Comparison of ENCODE assay signal across 3 fruit fly cellular contexts in the genomic region with DNA sequence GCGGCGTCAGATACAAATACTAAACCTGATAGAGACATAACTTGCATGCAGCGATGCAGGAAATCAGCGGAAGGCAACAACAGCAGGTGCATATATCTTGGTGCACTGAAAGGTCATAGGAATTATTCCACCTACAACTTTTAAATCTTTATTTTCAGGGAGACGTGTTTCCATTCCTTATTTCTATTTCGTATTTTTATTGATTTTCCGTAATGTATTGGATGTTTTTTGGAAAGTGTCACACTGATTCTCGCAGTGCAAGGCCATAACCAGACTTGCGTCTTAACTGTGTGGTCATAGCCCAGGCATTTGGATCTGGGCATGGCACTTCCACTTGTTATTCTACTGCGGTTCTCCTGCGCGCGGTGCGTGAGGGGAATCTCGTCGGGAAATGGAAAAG.
TF ChIP-seq lines count a peak whose summit lies in the region.

No protein-coding gene starts in this region.

- TF ChIP-seq CTCF in whole organism, embryonic (GFP tag; optimal IDR thresholded peaks at IDR 0.05; lab: Kevin White, UChicago), result no peak

TF ChIP-seq in whole organism, embryonic, 481 proteins besides CTCF, POLR2A, EP300 and RAD21:
- 0 out of 3 replicates have a peak, but pooled peaks have one; percentile 35 for TF ChIP-seq CG11456 (GFP tag; IDR thresholded peaks at IDR 0.05; lab: Robert Waterston, UW)
- no peak for TF ChIP-seq lab (GFP tag; optimal IDR thresholded peaks at IDR 0.05; lab: Kevin White, UChicago)
- TF ChIP-seq bsh (GFP tag; optimal IDR thresholded peaks at IDR 0.05; lab: Kevin White, UChicago), result peak in 1 of 2 experiments; percentile 67
- no peak for TF ChIP-seq Elba2 (GFP tag; optimal IDR thresholded peaks at IDR 0.05; lab: Kevin White, UChicago)
- TF ChIP-seq sqz (GFP tag; optimal IDR thresholded peaks at IDR 0.05; lab: Kevin White, UChicago), result no peak
- no peak for TF ChIP-seq CG11560 (tag; IDR thresholded peaks at IDR 0.05; lab: Robert Waterston, UW)
- TF ChIP-seq nmo (GFP tag; optimal IDR thresholded peaks at IDR 0.05; lab: Kevin White, UChicago), result no peak
- TF ChIP-seq Hr78 (GFP tag; optimal IDR thresholded peaks at IDR 0.05; lab: Kevin White, UChicago), result no peak
- TF ChIP-seq Drgx (GFP tag; IDR thresholded peaks at IDR 0.05; lab: Robert Waterston, UW), result peak; percentile 81
- no peak for TF ChIP-seq Asciz (GFP tag; optimal IDR thresholded peaks at IDR 0.05; lab: Kevin White, UChicago)
- TF ChIP-seq CG12942 (GFP tag; optimal IDR thresholded peaks at IDR 0.05; lab: Kevin White, UChicago), result no peak
- no peak for TF ChIP-seq Pdp1 (GFP tag; optimal IDR thresholded peaks at IDR 0.05; lab: Kevin White, UChicago)
- TF ChIP-seq so (GFP tag; IDR thresholded peaks at IDR 0.05; lab: Robert Waterston, UW), result no peak
- TF ChIP-seq Blimp-1 (GFP tag; optimal IDR thresholded peaks at IDR 0.05; lab: Kevin White, UChicago), result peak; percentile 21
- no peak for TF ChIP-seq CG4854 (GFP tag; optimal IDR thresholded peaks at IDR 0.05; lab: Kevin White, UChicago)
- TF ChIP-seq CG16779 (GFP tag; IDR thresholded peaks at IDR 0.05; lab: Robert Waterston, UW), result no peak
- TF ChIP-seq psq (GFP tag; optimal IDR thresholded peaks at IDR 0.05; lab: Kevin White, UChicago), result no peak
- TF ChIP-seq Trl (optimal IDR thresholded peaks at IDR 0.05; lab: Kevin White, UChicago), result no peak
- TF ChIP-seq Trl (GFP tag; optimal IDR thresholded peaks at IDR 0.05; lab: Kevin White, UChicago), result no peak
- peak; percentile 15 for TF ChIP-seq CG2712 (tag; optimal IDR thresholded peaks at IDR 0.05; lab: Kevin White, UChicago)
- TF ChIP-seq B-H2 (GFP tag; optimal IDR thresholded peaks at IDR 0.05; lab: Kevin White, UChicago), result no peak
- peak; percentile 6; the same call in 1 of the 2 replicates for TF ChIP-seq CG6689 (GFP tag; IDR thresholded peaks at IDR 0.05; lab: Robert Waterston, UW)
- no peak for TF ChIP-seq CG4404 (GFP tag; IDR thresholded peaks at IDR 0.05; lab: Robert Waterston, UW)
- TF ChIP-seq CG3847 (GFP tag; IDR thresholded peaks at IDR 0.05; lab: Robert Waterston, UW), result no peak
TF ChIP-seq in whole organism, embryonic: peak in this region for 6.

TF ChIP-seq in whole organism, prepupa, 60 proteins besides CTCF, POLR2A, EP300 and RAD21 (continues in another document):
- TF ChIP-seq fkh (GFP tag; optimal IDR thresholded peaks at IDR 0.05; lab: Kevin White, UChicago), result no peak
- peak; percentile 66 for TF ChIP-seq CG6808 (GFP tag; optimal IDR thresholded peaks at IDR 0.05; lab: Kevin White, UChicago)
- TF ChIP-seq CG7368 (GFP tag; optimal IDR thresholded peaks at IDR 0.05; lab: Kevin White, UChicago), result peak; percentile 49
- peak; percentile 83 for TF ChIP-seq CG10631 (GFP tag; optimal IDR thresholded peaks at IDR 0.05; lab: Kevin White, UChicago)
- peak; percentile 75 for TF ChIP-seq achi (GFP tag; optimal IDR thresholded peaks at IDR 0.05; lab: Kevin White, UChicago)
- TF ChIP-seq CG6163 (GFP tag; IDR thresholded peaks at IDR 0.05; lab: Robert Waterston, UW), result peak; percentile 91
- peak; percentile 58 for TF ChIP-seq svp (GFP tag; lab: Kevin White, UChicago)
- TF ChIP-seq esn (GFP tag; optimal IDR thresholded peaks at IDR 0.05; lab: Kevin White, UChicago), result no peak
- TF ChIP-seq Ets21C (GFP tag; optimal IDR thresholded peaks at IDR 0.05; lab: Kevin White, UChicago), result no peak
- TF ChIP-seq CG8319 (GFP tag; optimal IDR thresholded peaks at IDR 0.05; lab: Kevin White, UChicago), result no peak
- peak; percentile 85 for TF ChIP-seq CG15336 (GFP tag; IDR thresholded peaks at IDR 0.05; lab: Robert Waterston, UW)
- no peak for TF ChIP-seq CG31627 (GFP tag; optimal IDR thresholded peaks at IDR 0.05; lab: Kevin White, UChicago)
- TF ChIP-seq Met (GFP tag; optimal IDR thresholded peaks at IDR 0.05; lab: Kevin White, UChicago), result no peak
- TF ChIP-seq CG6792 (GFP tag; optimal IDR thresholded peaks at IDR 0.05; lab: Kevin White, UChicago), result peak; percentile 63
- TF ChIP-seq spab (GFP tag; optimal IDR thresholded peaks at IDR 0.05; lab: Kevin White, UChicago), result peak; percentile 58
- no peak for TF ChIP-seq vri (GFP tag; optimal IDR thresholded peaks at IDR 0.05; lab: Kevin White, UChicago)
- TF ChIP-seq CG8119 (GFP tag; IDR thresholded peaks at IDR 0.05; lab: Robert Waterston, UW), result peak; percentile 89
- peak; percentile 81 for TF ChIP-seq CG3919 (GFP tag; optimal IDR thresholded peaks at IDR 0.05; lab: Kevin White, UChicago)
- no peak for TF ChIP-seq lz (GFP tag; optimal IDR thresholded peaks at IDR 0.05; lab: Kevin White, UChicago)
- peak; percentile 62 for TF ChIP-seq acj6 (GFP tag; optimal IDR thresholded peaks at IDR 0.05; lab: Kevin White, UChicago)
- TF ChIP-seq Gug (GFP tag; IDR thresholded peaks at IDR 0.05; lab: Robert Waterston, UW), result peak; percentile 87
- peak; percentile 20 for TF ChIP-seq cyc (GFP tag; optimal IDR thresholded peaks at IDR 0.05; lab: Kevin White, UChicago)
- TF ChIP-seq CG9139 (GFP tag; optimal IDR thresholded peaks at IDR 0.05; lab: Kevin White, UChicago), result no peak
- TF ChIP-seq CG6854 (GFP tag; optimal IDR thresholded peaks at IDR 0.05; lab: Kevin White, UChicago), result no peak
- TF ChIP-seq OdsH (GFP tag; optimal IDR thresholded peaks at IDR 0.05; lab: Kevin White, UChicago), result peak; percentile 61
- peak; percentile 87 for TF ChIP-seq Eip78C (GFP tag; lab: Kevin White, UChicago)
- peak; percentile 55 for TF ChIP-seq net (GFP tag; optimal IDR thresholded peaks at IDR 0.05; lab: Kevin White, UChicago)
- peak; percentile 58 for TF ChIP-seq CG4318 (GFP tag; optimal IDR thresholded peaks at IDR 0.05; lab: Kevin White, UChicago)
- peak; percentile 73 for TF ChIP-seq Sox14 (GFP tag; optimal IDR thresholded peaks at IDR 0.05; lab: Kevin White, UChicago)
- TF ChIP-seq Smox (GFP tag; optimal IDR thresholded peaks at IDR 0.05; lab: Kevin White, UChicago), result no peak
- no peak for TF ChIP-seq dsx (GFP tag; optimal IDR thresholded peaks at IDR 0.05; lab: Kevin White, UChicago; ENCODE audit: poor library complexity, severe bottlenecking)
- TF ChIP-seq CG11294 (GFP tag; IDR thresholded peaks at IDR 0.05; lab: Robert Waterston, UW), result peak; percentile 58
- peak; percentile 75 for TF ChIP-seq CG6276 (GFP tag; optimal IDR thresholded peaks at IDR 0.05; lab: Kevin White, UChicago)
- TF ChIP-seq pdm3 (GFP tag; optimal IDR thresholded peaks at IDR 0.05; lab: Kevin White, UChicago), result peak; percentile 64

TF ChIP-seq in whole organism, pupa, 21 proteins besides CTCF, POLR2A, EP300 and RAD21:
- TF ChIP-seq CG10348 (GFP tag; IDR thresholded peaks at IDR 0.05; lab: Robert Waterston, UW) (no peak), rn (GFP tag; IDR thresholded peaks at IDR 0.05; lab: Robert Waterston, UW) (peak; percentile 69), D1 (tag; optimal IDR thresholded peaks at IDR 0.05; lab: Kevin White, UChicago) (peak; percentile 27), CG34367 (tag; optimal IDR thresholded peaks at IDR 0.05; lab: Kevin White, UChicago) (peak; percentile 58), Pif1B (GFP tag; optimal IDR thresholded peaks at IDR 0.05; lab: Kevin White, UChicago) (peak; percentile 71), EcR (GFP tag; optimal IDR thresholded peaks at IDR 0.05; lab: Kevin White, UChicago) (no peak), Ets98B (GFP tag; IDR thresholded peaks at IDR 0.05; lab: Robert Waterston, UW) (peak; percentile 86), CG14655 (GFP tag; optimal IDR thresholded peaks at IDR 0.05; lab: Kevin White, UChicago) (peak; percentile 96), CG9948 (tag; optimal IDR thresholded peaks at IDR 0.05; lab: Kevin White, UChicago) (peak; percentile 78), Pif1A (GFP tag; optimal IDR thresholded peaks at IDR 0.05; lab: Kevin White, UChicago) (peak; percentile 84), gl (tag; optimal IDR thresholded peaks at IDR 0.05; lab: Kevin White, UChicago) (peak; percentile 41), CG15710 (tag; optimal IDR thresholded peaks at IDR 0.05; lab: Kevin White, UChicago) (peak; percentile 28), CG13204 (GFP tag; optimal IDR thresholded peaks at IDR 0.05; lab: Kevin White, UChicago) (no peak), CG8159 (tag; optimal IDR thresholded peaks at IDR 0.05; lab: Kevin White, UChicago) (peak; percentile 69), Snoo (tag; optimal IDR thresholded peaks at IDR 0.05; lab: Kevin White, UChicago) (no peak), CG8301 (tag; optimal IDR thresholded peaks at IDR 0.05; lab: Kevin White, UChicago) (peak; percentile 94), CG32121 (GFP tag; IDR thresholded peaks at IDR 0.05; lab: Robert Waterston, UW) (peak; percentile 69; the same call in 1 of the 2 replicates), CG4496 (GFP tag; IDR thresholded peaks at IDR 0.05; lab: Robert Waterston, UW) (peak; percentile 90), CG17806 (tag; optimal IDR thresholded peaks at IDR 0.05; lab: Kevin White, UChicago) (peak; percentile 77), CG12605 (GFP tag; IDR thresholded peaks at IDR 0.05; lab: Robert Waterston, UW) (peak; percentile 84), fd96Ca (GFP tag; IDR thresholded peaks at IDR 0.05; lab: Robert Waterston, UW) (peak; percentile 89)

Comparison
In these comparisons a context has a peak if more than half of its experiments do, and no peak if none do; other contexts are left out.
1. Of the 7 proteins assayed by ChIP-seq in both whole organism, embryonic and whole organism, prepupa: peak only in whole organism, embryonic: Blimp-1; only in whole organism, prepupa: CG16779, Gug and Lpt; in both: none; in neither: 3.